Worm (Caenorhabditis elegans) whole organism, L2 larva: ENCODE data around the gene C10A4.9.

ENCODE experiments used
- F13H6.1 ChIP-seq: sonication (generic microtip); optimal IDR thresholded peaks from 2 replicates; lab custom pipeline; 2016; ENCODE audit warnings: missing genetic modification characterization, missing compliant biosample characterization
- Y55F3AM.14 ChIP-seq: fragments of 200-800 bp; sonication (Bioruptor generic); optimal IDR thresholded peaks from 2 replicates; lab custom pipeline; 2018; ENCODE audit warnings: mild to moderate bottlenecking, missing genetic modification characterization, missing compliant biosample characterization
- ama-1 ChIP-seq: fragments of 150-350 bp; optimal IDR thresholded peaks from 2 replicates; lab custom pipeline; 2018; ENCODE audit warnings: inconsistent platforms
- ceh-16 ChIP-seq: fragments of 150-350 bp; optimal IDR thresholded peaks from 2 replicates; lab custom pipeline; 2014; ENCODE audit warnings: missing biosample characterization, missing genetic modification characterization
- dmd-4 ChIP-seq: sonication (generic microtip); optimal IDR thresholded peaks from 2 replicates; lab custom pipeline; 2017; ENCODE audit warnings: missing biosample characterization, missing genetic modification characterization
- egl-27 ChIP-seq: sonication (generic microtip); optimal IDR thresholded peaks from 3 replicates; lab custom pipeline; 2017; ENCODE audit warnings: missing biosample characterization, missing genetic modification reagents, missing genetic modification characterization
- elt-1 ChIP-seq: fragments of 150-350 bp; optimal IDR thresholded peaks from 2 replicates; lab custom pipeline; 2014; ENCODE audit warnings: missing biosample characterization, missing genetic modification characterization
- elt-3 ChIP-seq: sonication (generic microtip); optimal IDR thresholded peaks from 2 replicates; lab custom pipeline; 2017; ENCODE audit warnings: missing biosample characterization, missing genetic modification characterization
- fos-1 ChIP-seq: fragments of 150-350 bp; optimal IDR thresholded peaks from 2 replicates; lab custom pipeline; 2014; ENCODE audit warnings: missing biosample characterization, missing genetic modification characterization
- gmeb-1 ChIP-seq: fragments of 150-350 bp; optimal IDR thresholded peaks from 2 replicates; lab custom pipeline; 2014; ENCODE audit warnings: missing biosample characterization, missing genetic modification characterization
- lin-11 ChIP-seq: fragments of 150-350 bp; sonication (generic microtip); optimal IDR thresholded peaks from 2 replicates; lab custom pipeline; 2014; ENCODE audit warnings: missing biosample characterization, missing genetic modification characterization, inconsistent platforms, mixed read lengths
- lin-13 ChIP-seq: fragments of 150-350 bp; optimal IDR thresholded peaks from 2 replicates; lab custom pipeline; 2014; ENCODE audit warnings: missing biosample characterization, missing genetic modification reagents, missing genetic modification characterization
- lin-39 ChIP-seq: fragments of 150-350 bp; optimal IDR thresholded peaks from 2 replicates; lab custom pipeline; 2014; ENCODE audit warnings: missing biosample characterization, missing genetic modification reagents, missing genetic modification characterization
- mbf-1 ChIP-seq: sonication (generic microtip); optimal IDR thresholded peaks from 2 replicates; lab custom pipeline; 2017; ENCODE audit warnings: missing biosample characterization, missing genetic modification characterization
- mdl-1 ChIP-seq, 2 experiments: fragments of 150-350 bp in 1 of 2; sonication (generic microtip) in 1 of 2; optimal IDR thresholded peaks; 2 replicates each; lab custom pipeline; 2017; ENCODE audit warnings: missing biosample characterization in 2 of 2, missing genetic modification characterization in 2 of 2
- nhr-10 ChIP-seq: sonication (generic microtip); optimal IDR thresholded peaks from 2 replicates; lab custom pipeline; 2017; ENCODE audit warnings: missing biosample characterization, missing genetic modification characterization
- nhr-11 ChIP-seq: fragments of 150-350 bp; optimal IDR thresholded peaks from 2 replicates; lab custom pipeline; 2014; ENCODE audit warnings: missing biosample characterization, missing genetic modification characterization
- nhr-129 ChIP-seq: fragments of 150-350 bp; optimal IDR thresholded peaks from 2 replicates; lab custom pipeline; 2014; ENCODE audit warnings: missing biosample characterization, missing genetic modification characterization
- nhr-21 ChIP-seq: fragments of 150-350 bp; optimal IDR thresholded peaks from 2 replicates; lab custom pipeline; 2014; ENCODE audit warnings: missing biosample characterization, missing genetic modification characterization
- nhr-23 ChIP-seq: fragments of 150-350 bp; optimal IDR thresholded peaks from 2 replicates; lab custom pipeline; 2014; ENCODE audit warnings: missing biosample characterization, missing genetic modification reagents, missing genetic modification characterization
- nhr-237 ChIP-seq: fragments of 150-350 bp; optimal IDR thresholded peaks from 2 replicates; lab custom pipeline; 2014; ENCODE audit warnings: missing biosample characterization, missing genetic modification characterization
- nhr-25 ChIP-seq: fragments of 150-350 bp; sonication (generic microtip); optimal IDR thresholded peaks from 3 replicates; lab custom pipeline; 2014; ENCODE audit warnings: missing biosample characterization, missing genetic modification characterization
- sem-4 ChIP-seq: fragments of 150-350 bp; optimal IDR thresholded peaks from 2 replicates; lab custom pipeline; 2014; ENCODE audit warnings: missing biosample characterization, missing genetic modification reagents, missing genetic modification characterization
- skn-1 ChIP-seq: sonication (generic microtip); optimal IDR thresholded peaks from 2 replicates; lab custom pipeline; 2017; ENCODE audit warnings: missing biosample characterization, missing genetic modification characterization
- sma-3 ChIP-seq: sonication (generic microtip); optimal IDR thresholded peaks from 2 replicates; lab custom pipeline; 2016; ENCODE audit warnings: missing genetic modification reagents, missing genetic modification characterization, missing compliant biosample characterization
- sma-9 ChIP-seq, 2 experiments: fragments of 150-350 bp in 1 of 2; sonication (generic microtip) in 1 of 2; optimal IDR thresholded peaks; 2 replicates each; lab custom pipeline; 2014 to 2016; ENCODE audit warnings: missing genetic modification characterization in 2 of 2, mild to moderate bottlenecking in 1 of 2, missing biosample characterization in 1 of 2, missing compliant biosample characterization in 1 of 2, missing genetic modification reagents in 1 of 2, moderate library complexity in 1 of 2
- snpc-4 ChIP-seq: fragments of 150-350 bp; optimal IDR thresholded peaks from 2 replicates; lab custom pipeline; 2014; ENCODE audit warnings: missing biosample characterization, missing genetic modification characterization
- unc-39 ChIP-seq: fragments of 150-350 bp; optimal IDR thresholded peaks from 2 replicates; lab custom pipeline; 2014; ENCODE audit warnings: missing biosample characterization, missing genetic modification characterization
- unc-62 ChIP-seq: fragments of 150-350 bp; optimal IDR thresholded peaks from 2 replicates; lab custom pipeline; 2014; ENCODE audit warnings: missing biosample characterization, missing genetic modification reagents, missing genetic modification characterization
- zag-1 ChIP-seq: fragments of 150-350 bp; optimal IDR thresholded peaks from 2 replicates; lab custom pipeline; 2014; ENCODE audit warnings: missing biosample characterization, missing genetic modification characterization
- ztf-11 ChIP-seq: sonication (generic microtip); optimal IDR thresholded peaks from 2 replicates; lab custom pipeline; 2017; ENCODE audit warnings: missing biosample characterization, missing genetic modification characterization

The C10A4.9 gene

ce11 chrX:7431165-7431564, 10.5 kb downstream of the C10A4.9 start, which contains the start of gene clc-2:
Gene clc-2 (plus strand): TSS chrX:7431465.
- TF ChIP-seq elt-1 (tag; lab: Kevin White, UChicago) = no peak
- TF ChIP-seq dmd-4 (tag; lab: Kevin White, UChicago) = no peak
- TF ChIP-seq unc-62 (GFP tag; lab: Kevin White, UChicago) = no peak
- no peak for TF ChIP-seq nhr-25 (tag; lab: Kevin White, UChicago)
- TF ChIP-seq zag-1 (tag; lab: Kevin White, UChicago) = no peak
- TF ChIP-seq nhr-129 (tag; lab: Kevin White, UChicago) = no peak
- TF ChIP-seq egl-27 (tag; lab: Kevin White, UChicago) = no peak
- no peak for TF ChIP-seq nhr-21
- no peak for TF ChIP-seq lin-13 (GFP tag; lab: Kevin White, UChicago)
- TF ChIP-seq fos-1 (tag; lab: Kevin White, UChicago) = no peak
- no peak for TF ChIP-seq snpc-4
- no peak for TF ChIP-seq lin-39 (tag; lab: Kevin White, UChicago)
- no peak for TF ChIP-seq mdl-1 (tag; optimal IDR thresholded peaks at IDR 0.05; lab: Kevin White, UChicago)
- TF ChIP-seq Y55F3AM.14 (GFP tag; lab: Kevin White, UChicago) = no peak
- no peak for TF ChIP-seq ceh-16 (tag; lab: Kevin White, UChicago)
- TF ChIP-seq nhr-23 (tag; lab: Kevin White, UChicago) = no peak
- TF ChIP-seq, all 48 proteins: peak for 0

- TF ChIP-seq fos-1 (tag; lab: Kevin White, UChicago) (no peak), dmd-4 (tag; lab: Kevin White, UChicago) (no peak), ztf-11 (tag; lab: Kevin White, UChicago) (no peak), nhr-10 (tag; lab: Kevin White, UChicago) (no peak), ceh-16 (tag; lab: Kevin White, UChicago) (no peak), lin-11 (tag; lab: Kevin White, UChicago) (no peak), mbf-1 (tag; lab: Kevin White, UChicago) (no peak), snpc-4 (no peak), nhr-21 (no peak), gmeb-1 (tag; lab: Kevin White, UChicago) (no peak), lin-13 (GFP tag; lab: Kevin White, UChicago) (no peak), F13H6.1 (tag; lab: Kevin White, UChicago) (no peak), zag-1 (tag; lab: Kevin White, UChicago) (no peak), nhr-23 (tag; lab: Kevin White, UChicago) (no peak), ama-1 (lab: Kevin White, UChicago) (no peak), nhr-237 (tag; lab: Kevin White, UChicago) (no peak), nhr-11 (tag; lab: Kevin White, UChicago) (no peak), skn-1 (tag; lab: Kevin White, UChicago) (no peak)
These were observed 12.6 kb downstream of the C10A4.9 start, which contains the start of gene clc-5 for ce11 chrX:7433269-7433668. Gene clc-5 (plus strand): TSS chrX:7433569.

DNA sequence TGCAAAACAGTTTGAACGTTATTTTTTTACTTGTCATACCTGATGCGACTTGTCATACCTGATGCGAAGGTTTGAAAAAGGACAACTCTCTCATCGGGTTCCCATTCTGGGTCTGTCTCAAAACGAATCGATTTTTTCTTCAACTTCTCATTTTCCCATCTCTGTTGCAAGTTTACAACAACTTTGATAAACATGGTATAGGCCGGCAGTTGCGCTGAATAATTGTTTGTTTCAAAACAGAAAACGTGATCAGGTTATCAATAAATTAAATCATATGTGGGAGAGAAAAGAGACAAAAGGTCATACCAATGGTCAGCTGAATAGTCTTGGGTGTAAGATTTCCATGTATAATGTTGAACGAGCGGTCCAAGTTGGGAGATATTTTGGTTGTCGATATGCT, 16.2 kb downstream of the C10A4.9 start:
- TF ChIP-seq nhr-25 (tag; lab: Kevin White, UChicago) (peak; percentile 64), elt-3 (no peak), nhr-237 (tag; lab: Kevin White, UChicago) (no peak), nhr-129 (tag; lab: Kevin White, UChicago) (peak; percentile 15), sma-9 (GFP tag; optimal IDR thresholded peaks at IDR 0.05; lab: Kevin White, UChicago) (peak; percentile 31), sma-9 (tag; optimal IDR thresholded peaks at IDR 0.05; lab: Kevin White, UChicago) (no peak), sma-3 (peak; percentile 6)

DNA sequence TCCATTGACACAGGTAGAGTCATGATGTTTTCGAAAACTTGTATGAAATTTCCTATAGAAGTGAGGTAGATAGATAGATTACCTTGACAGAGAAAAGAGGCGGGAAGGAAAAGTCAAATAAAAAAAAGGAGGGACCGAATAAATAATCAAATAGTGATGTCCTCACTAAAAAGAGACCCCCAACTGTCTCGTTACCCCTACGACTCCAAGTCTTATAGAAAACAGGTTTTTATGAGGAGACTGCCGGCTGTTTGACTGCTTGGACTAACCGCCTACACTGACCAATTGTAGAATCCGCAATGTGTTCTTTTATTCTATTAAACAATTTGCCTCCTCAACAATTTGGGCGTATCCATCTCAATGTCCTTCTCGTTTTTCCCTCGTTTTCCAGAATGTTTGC, 17.3 kb downstream of the C10A4.9 start, which contains the start of gene C01C10.2:
TSS of gene C01C10.2 (minus strand) at position 170 of the 400 bp plus-strand sequence.
- TF ChIP-seq sma-3 (peak; percentile 32), nhr-25 (tag; lab: Kevin White, UChicago) (peak; percentile 45), sem-4 (peak; percentile 31), nhr-23 (tag; lab: Kevin White, UChicago) (no peak), unc-39 (no peak), nhr-11 (tag; lab: Kevin White, UChicago) (no peak)

DNA sequence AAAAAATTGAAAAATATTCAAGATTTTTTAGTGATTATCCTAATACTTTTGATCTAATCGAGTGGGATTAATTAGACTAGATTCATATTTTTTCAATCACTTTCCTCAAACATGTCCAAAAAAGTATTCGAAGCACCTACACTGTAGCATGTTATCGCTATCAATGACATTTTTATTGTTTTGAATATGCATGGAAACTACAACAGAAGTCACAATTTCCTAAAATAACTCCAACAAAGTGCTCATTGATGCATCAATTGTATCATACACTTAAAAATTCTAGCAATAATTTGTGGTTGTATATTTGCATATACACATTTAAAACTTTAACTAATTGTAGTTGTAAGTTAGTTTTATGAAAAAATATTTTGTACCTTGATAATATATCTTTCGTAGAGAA, 19.4 kb downstream of the C10A4.9 start:
- TF ChIP-seq ama-1 (lab: Kevin White, UChicago) (no peak), fos-1 (tag; lab: Kevin White, UChicago) (peak; percentile 0), nhr-237 (tag; lab: Kevin White, UChicago) (no peak)
